Fruit fly (Drosophila melanogaster) whole organism, embryonic: ENCODE measurements around the gene bor.

Experiments used
- B-H1 ChIP-seq: fragments of 200-800 bp; sonication (Bioruptor generic); IDR thresholded peaks from 3 replicates; pipeline ENCODE4 v1.3.6; 2022; ENCODE audit warnings: missing biosample characterization, missing genetic modification characterization
- BtbVII ChIP-seq: fragments of 200-800 bp; sonication (Bioruptor generic); optimal IDR thresholded peaks from 3 replicates; lab custom pipeline; 2017; ENCODE audit warnings: missing biosample characterization, mild to moderate bottlenecking, missing genetic modification characterization
- CG11093 ChIP-seq: fragments of 200-800 bp; sonication (Bioruptor generic); IDR thresholded peaks from 3 replicates; pipeline ENCODE4 v1.3.6; 2022; ENCODE audit warnings: missing biosample characterization, missing genetic modification characterization
- CG11456 ChIP-seq: fragments of 200-800 bp; sonication (Bioruptor generic); IDR thresholded peaks from 3 replicates; pipeline ENCODE4 v1.3.6; 2022; ENCODE audit warnings: missing biosample characterization, missing genetic modification characterization
- CG12391 ChIP-seq: fragments of 200-800 bp; sonication (Bioruptor generic); optimal IDR thresholded peaks from 3 replicates; lab custom pipeline; 2018; ENCODE audit warnings: missing biosample characterization, mild to moderate bottlenecking, missing genetic modification characterization, moderate library complexity
- CG12744 ChIP-seq: fragments of 200-800 bp; sonication (Bioruptor generic); optimal IDR thresholded peaks from 2 replicates; lab custom pipeline; 2016; ENCODE audit warnings: missing biosample characterization, missing genetic modification characterization
- CG14860 ChIP-seq: fragments of 200-800 bp; sonication (Bioruptor generic); IDR thresholded peaks from 3 replicates; pipeline ENCODE4 v1.3.6; 2022; ENCODE audit warnings: missing biosample characterization, missing genetic modification characterization; ENCODE audit not compliant: partially characterized antibody
- CG15696 ChIP-seq: fragments of 200-800 bp; sonication (Bioruptor generic); optimal IDR thresholded peaks from 2 replicates; lab custom pipeline; 2019; ENCODE audit warnings: missing biosample characterization, mild to moderate bottlenecking, missing genetic modification characterization, moderate library complexity
- CG17385 ChIP-seq: fragments of 200-800 bp; sonication (Bioruptor generic); optimal IDR thresholded peaks from 3 replicates; lab custom pipeline; 2018; ENCODE audit warnings: missing biosample characterization, mild to moderate bottlenecking, missing genetic modification characterization
- CG17612 ChIP-seq: fragments of 200-800 bp; sonication (Bioruptor generic); IDR thresholded peaks from 2 replicates; pipeline ENCODE4 v1.3.6; 2022; ENCODE audit warnings: missing biosample characterization, missing genetic modification characterization
- CG17802 ChIP-seq: fragments of 200-800 bp; sonication (Bioruptor generic); optimal IDR thresholded peaks from 2 replicates; lab custom pipeline; 2018; ENCODE audit warnings: missing biosample characterization, mild to moderate bottlenecking, missing genetic modification characterization, moderate library complexity
- CG32532 ChIP-seq: fragments of 200-800 bp; sonication (Bioruptor generic); IDR thresholded peaks from 2 replicates; pipeline ENCODE4 v1.3.6; 2022; ENCODE audit warnings: missing biosample characterization, missing genetic modification characterization
- CG3407 ChIP-seq: fragments of 200-800 bp; sonication (Bioruptor generic); optimal IDR thresholded peaks from 2 replicates; lab custom pipeline; 2018; ENCODE audit warnings: missing biosample characterization, mild to moderate bottlenecking, missing genetic modification characterization
- CG6254 ChIP-seq: fragments of 200-800 bp; sonication (Bioruptor generic); optimal IDR thresholded peaks from 3 replicates; lab custom pipeline; 2017; ENCODE audit warnings: mild to moderate bottlenecking, missing biosample characterization, missing genetic modification reagents, missing genetic modification characterization
- CG6654 ChIP-seq: fragments of 200-800 bp; sonication (Bioruptor generic); optimal IDR thresholded peaks from 2 replicates; lab custom pipeline; 2017; ENCODE audit warnings: missing biosample characterization, mild to moderate bottlenecking, missing genetic modification characterization
- CG7928 ChIP-seq: fragments of 200-800 bp; sonication (Bioruptor generic); optimal IDR thresholded peaks from 2 replicates; lab custom pipeline; 2017; ENCODE audit warnings: missing biosample characterization, mild to moderate bottlenecking, missing genetic modification characterization
- CG9727 ChIP-seq: fragments of 200-800 bp; sonication (Bioruptor generic); optimal IDR thresholded peaks from 3 replicates; lab custom pipeline; 2017; ENCODE audit warnings: missing biosample characterization, mild to moderate bottlenecking, missing genetic modification characterization
- CG9797 ChIP-seq: fragments of 200-800 bp; sonication (Bioruptor generic); optimal IDR thresholded peaks from 3 replicates; lab custom pipeline; 2018; ENCODE audit warnings: missing biosample characterization, mild to moderate bottlenecking, missing genetic modification characterization
- Chrac-16 ChIP-seq: fragments of 200-800 bp; sonication (Bioruptor generic); optimal IDR thresholded peaks from 3 replicates; lab custom pipeline; 2016; ENCODE audit warnings: missing biosample characterization, missing genetic modification characterization
- Drgx ChIP-seq: fragments of 200-800 bp; sonication (Bioruptor generic); IDR thresholded peaks from 2 replicates; pipeline ENCODE4 v1.3.6; 2022; ENCODE audit warnings: missing biosample characterization, missing genetic modification characterization
- Eip74EF ChIP-seq, 2 experiments: fragments of 200-800 bp in 1 of 2; fragments of >200 bp in 1 of 2; sonication (Bioruptor generic) in 1 of 2; optimal IDR thresholded peaks; 2 replicates each; lab custom pipeline; 2017 to 2019; ENCODE audit warnings: missing biosample characterization in 2 of 2, missing genetic modification characterization in 2 of 2, mild to moderate bottlenecking in 1 of 2, moderate library complexity in 1 of 2
- Fer2 ChIP-seq: fragments of 200-800 bp; sonication (Bioruptor generic); optimal IDR thresholded peaks from 2 replicates; lab custom pipeline; 2018; ENCODE audit warnings: missing biosample characterization, mild to moderate bottlenecking, missing genetic modification characterization, moderate library complexity
- HHEX ChIP-seq: fragments of 200-800 bp; sonication (Bioruptor generic); optimal IDR thresholded peaks from 3 replicates; lab custom pipeline; 2017; ENCODE audit warnings: missing biosample characterization, mild to moderate bottlenecking, missing genetic modification characterization, missing genetic modification reagents
- Hand ChIP-seq: fragments of 200-800 bp; sonication (Bioruptor generic); optimal IDR thresholded peaks from 2 replicates; lab custom pipeline; 2017; ENCODE audit warnings: mild to moderate bottlenecking, missing biosample characterization, missing genetic modification reagents, missing genetic modification characterization
- MBD-R2 ChIP-seq: fragments of 200-800 bp; sonication (Bioruptor generic); IDR thresholded peaks from 2 replicates; pipeline ENCODE4 v1.3.6; 2022; ENCODE audit warnings: missing biosample characterization, missing genetic modification characterization
- MESR4 ChIP-seq: fragments of 200-800 bp; sonication (Bioruptor generic); optimal IDR thresholded peaks from 2 replicates; lab custom pipeline; 2018; ENCODE audit warnings: missing biosample characterization, mild to moderate bottlenecking, missing genetic modification characterization, moderate library complexity
- Mad ChIP-seq: fragments of 200-800 bp; sonication (Bioruptor generic); optimal IDR thresholded peaks from 2 replicates; lab custom pipeline; 2016; ENCODE audit warnings: missing biosample characterization, missing genetic modification characterization
- Med ChIP-seq: fragments of 200-800 bp; sonication (Bioruptor generic); peaks from one replicate; lab custom pipeline; 2016; ENCODE audit warnings: missing biosample characterization, missing genetic modification characterization, mild to moderate bottlenecking, inconsistent platforms, moderate library complexity
- NFAT ChIP-seq: fragments of 200-800 bp; sonication (Bioruptor generic); IDR thresholded peaks from 2 replicates; pipeline ENCODE4 v1.3.6; 2022; ENCODE audit warnings: missing biosample characterization, missing genetic modification characterization
- NK7.1 ChIP-seq: fragments of 200-800 bp; sonication (Bioruptor generic); optimal IDR thresholded peaks from 3 replicates; lab custom pipeline; 2016; ENCODE audit warnings: missing biosample characterization, missing genetic modification characterization
- Ravus ChIP-seq: fragments of 200-800 bp; sonication (Bioruptor generic); IDR thresholded peaks from 2 replicates; pipeline ENCODE4 v1.3.6; 2022; ENCODE audit warnings: missing biosample characterization, missing genetic modification characterization
- Spps ChIP-seq: fragments of 200-800 bp; sonication (Bioruptor generic); optimal IDR thresholded peaks from 2 replicates; lab custom pipeline; 2018; ENCODE audit warnings: missing biosample characterization, mild to moderate bottlenecking, missing genetic modification characterization
- chn ChIP-seq: fragments of 200-800 bp; sonication (Bioruptor generic); optimal IDR thresholded peaks from 2 replicates; lab custom pipeline; 2016; ENCODE audit warnings: missing biosample characterization, missing genetic modification characterization
- disco-r ChIP-seq: fragments of 200-800 bp; sonication (Bioruptor generic); optimal IDR thresholded peaks from 2 replicates; lab custom pipeline; 2016; ENCODE audit warnings: missing biosample characterization, missing genetic modification characterization
- dmrt99B ChIP-seq: fragments of 200-800 bp; sonication (Bioruptor generic); optimal IDR thresholded peaks from 2 replicates; lab custom pipeline; 2018; ENCODE audit warnings: missing biosample characterization, mild to moderate bottlenecking, missing genetic modification characterization, moderate library complexity
- dysf ChIP-seq: fragments of 200-800 bp; sonication (Bioruptor generic); IDR thresholded peaks from 3 replicates; pipeline ENCODE4 v1.3.6; 2022; ENCODE audit warnings: missing biosample characterization, missing genetic modification characterization
- esg ChIP-seq: fragments of 200-800 bp; sonication (Bioruptor generic); conservative IDR thresholded peaks from 2 replicates; pipeline ENCODE4 v1.3.6; 2022; ENCODE audit warnings: missing biosample characterization, missing genetic modification characterization
- gcm2 ChIP-seq: fragments of 200-800 bp; sonication (Bioruptor generic); optimal IDR thresholded peaks from 2 replicates; lab custom pipeline; 2016; ENCODE audit warnings: missing biosample characterization, missing genetic modification characterization
- her ChIP-seq: fragments of 200-800 bp; sonication (Bioruptor generic); optimal IDR thresholded peaks from 2 replicates; lab custom pipeline; 2016; ENCODE audit warnings: missing biosample characterization, missing genetic modification characterization
- hth ChIP-seq: fragments of >200 bp; optimal IDR thresholded peaks from 2 replicates; lab custom pipeline; 2017; ENCODE audit warnings: inconsistent platforms
- insv ChIP-seq, 2 experiments: fragments of 200-800 bp; sonication (Bioruptor generic); optimal IDR thresholded peaks; 3 replicates each; lab custom pipeline; 2016 to 2018; ENCODE audit warnings: missing biosample characterization in 2 of 2, missing genetic modification characterization in 2 of 2
- ken ChIP-seq: fragments of 200-800 bp; sonication (Bioruptor generic); IDR thresholded peaks from 3 replicates; pipeline ENCODE4 v1.3.6; 2022; ENCODE audit warnings: missing biosample characterization, missing genetic modification characterization
- mld ChIP-seq: fragments of 200-800 bp; sonication (Bioruptor generic); IDR thresholded peaks from 3 replicates; pipeline ENCODE4 v1.3.6; 2022; ENCODE audit warnings: missing biosample characterization, missing genetic modification characterization; ENCODE audit not compliant: partially characterized antibody
- otp ChIP-seq: fragments of 200-800 bp; sonication (Bioruptor generic); IDR thresholded peaks from 3 replicates; pipeline ENCODE4, ENCODE4 v1.3.6; 2022; ENCODE audit warnings: missing biosample characterization, missing genetic modification characterization
- phol ChIP-seq: fragments of 200-800 bp; sonication (Bioruptor generic); optimal IDR thresholded peaks from 3 replicates; lab custom pipeline; 2018; ENCODE audit warnings: missing biosample characterization, mild to moderate bottlenecking, missing genetic modification characterization, moderate library complexity
- pnt ChIP-seq: fragments of 200-800 bp; sonication (Bioruptor generic); optimal IDR thresholded peaks from 3 replicates; lab custom pipeline; 2016; ENCODE audit warnings: missing biosample characterization, missing genetic modification characterization
- salm ChIP-seq: fragments of 200-800 bp; sonication (Bioruptor generic); optimal IDR thresholded peaks from 2 replicates; lab custom pipeline; 2018; ENCODE audit warnings: missing biosample characterization, mild to moderate bottlenecking, missing genetic modification characterization
- seq ChIP-seq: fragments of 200-800 bp; sonication (Bioruptor generic); IDR thresholded peaks from 2 replicates; pipeline ENCODE4 v1.3.6; 2022; ENCODE audit warnings: missing biosample characterization, missing genetic modification characterization
- so ChIP-seq: fragments of 200-800 bp; sonication (Bioruptor generic); IDR thresholded peaks from 3 replicates; pipeline ENCODE4 v1.3.6; 2022; ENCODE audit warnings: missing biosample characterization, missing genetic modification characterization
- sug ChIP-seq: fragments of 200-800 bp; optimal IDR thresholded peaks from 2 replicates; lab custom pipeline; 2019; ENCODE audit warnings: missing biosample characterization, mild to moderate bottlenecking, missing genetic modification characterization, moderate library complexity
- tll ChIP-seq, 2 experiments: fragments of 200-800 bp in 1 of 2; fragments of >200 bp in 1 of 2; sonication (Bioruptor generic) in 1 of 2; optimal IDR thresholded peaks; 2 replicates each; lab custom pipeline; 2017 to 2019; ENCODE audit warnings: missing biosample characterization in 2 of 2, missing genetic modification characterization in 2 of 2, mild to moderate bottlenecking in 1 of 2, moderate library complexity in 1 of 2

Gene bor

dm6 chr3R:16256135-16256534 is 7.8 kb downstream of the bor start (continued):
- no peak for TF ChIP-seq Fer2
- no peak for TF ChIP-seq CG11093 (GFP tag; lab: Robert Waterston, UW)
- TF ChIP-seq CG14860 = no peak
- no peak for TF ChIP-seq MESR4 (GFP tag; lab: Kevin White, UChicago)
- no peak for TF ChIP-seq insv (GFP tag; optimal IDR thresholded peaks at IDR 0.05; lab: Kevin White, UChicago)
- TF ChIP-seq mld (GFP tag; lab: Robert Waterston, UW) = no peak
- TF ChIP-seq salm = no peak
- TF ChIP-seq CG6254 (GFP tag; lab: Kevin White, UChicago) = no peak
- 0 out of 2 replicates have a peak, but pooled peaks have one; percentile 37 for TF ChIP-seq CG32532 (GFP tag; lab: Robert Waterston, UW)
- peak; percentile 40; the same call in 1 of the 3 replicates for TF ChIP-seq so (GFP tag; lab: Robert Waterston, UW)
- no peak for TF ChIP-seq phol
- no peak for TF ChIP-seq CG17612 (GFP tag; lab: Robert Waterston, UW)
- TF ChIP-seq ken (GFP tag; lab: Robert Waterston, UW) = no peak
- TF ChIP-seq CG17385 = no peak
- no peak for TF ChIP-seq Hand (GFP tag; lab: Kevin White, UChicago)
- no peak for TF ChIP-seq Spps
- no peak for TF ChIP-seq CG6654 (GFP tag; lab: Kevin White, UChicago)
- no peak for TF ChIP-seq BtbVII
- no peak for TF ChIP-seq esg (GFP tag; lab: Robert Waterston, UW)
- TF ChIP-seq Drgx (GFP tag; lab: Robert Waterston, UW) = 0 out of 2 replicates have a peak, but pooled peaks have one; percentile 13
- TF ChIP-seq NK7.1 = no peak
- TF ChIP-seq CG15696 = no peak
- TF ChIP-seq Ravus (GFP tag; lab: Robert Waterston, UW) = no peak
- no peak for TF ChIP-seq CG11456 (GFP tag; lab: Robert Waterston, UW)
- peak; percentile 46; the same call in 1 of the 2 replicates for TF ChIP-seq NFAT (GFP tag; lab: Robert Waterston, UW)
- TF ChIP-seq otp = 0 out of 3 replicates have a peak, but pooled peaks have one; percentile 16
- TF ChIP-seq hth (lab: Kevin White, UChicago) = no peak
- TF ChIP-seq sug (tag; lab: Kevin White, UChicago) = peak; percentile 28
- TF ChIP-seq Med (GFP tag; lab: Kevin White, UChicago) = peak; percentile 63
- no peak for TF ChIP-seq her
- TF ChIP-seq CG12744 (GFP tag; lab: Kevin White, UChicago) = no peak
- TF ChIP-seq CG12391 (tag; lab: Kevin White, UChicago) = no peak
- TF ChIP-seq Eip74EF (GFP tag; optimal IDR thresholded peaks at IDR 0.05; lab: Kevin White, UChicago) = no peak
- TF ChIP-seq CG17802 (tag; lab: Kevin White, UChicago) = no peak
- no peak for TF ChIP-seq disco-r
- no peak for TF ChIP-seq CG3407 (GFP tag; lab: Kevin White, UChicago)
- no peak for TF ChIP-seq HHEX (GFP tag; lab: Kevin White, UChicago)
- TF ChIP-seq dysf (GFP tag; lab: Robert Waterston, UW) = no peak
- TF ChIP-seq chn = no peak
- no peak for TF ChIP-seq Chrac-16 (GFP tag; lab: Kevin White, UChicago)
- no peak; the same call in 1 of the 2 replicates for TF ChIP-seq seq
- TF ChIP-seq CG9727 = no peak
- TF ChIP-seq dmrt99B (tag; lab: Kevin White, UChicago) = no peak
- TF ChIP-seq Mad (GFP tag; lab: Kevin White, UChicago) = no peak
- no peak for TF ChIP-seq MBD-R2
- TF ChIP-seq CG9797 (GFP tag; lab: Kevin White, UChicago) = no peak
- TF ChIP-seq CG7928 = no peak
- TF ChIP-seq B-H1 (GFP tag; lab: Robert Waterston, UW) = no peak
- TF ChIP-seq pnt (GFP tag; lab: Kevin White, UChicago) = no peak
- TF ChIP-seq gcm2 = no peak
- no peak for TF ChIP-seq tll (GFP tag; optimal IDR thresholded peaks at IDR 0.05; lab: Kevin White, UChicago)
